Fruit fly (Drosophila melanogaster): ENCODE measurements around the gene Fhos.

Fhos gene

dm6 chr3L:8763794-8764193 lies 10.4 kb downstream of the Fhos start:
- no peak for TF ChIP-seq Hr96 (GFP tag; optimal IDR thresholded peaks at IDR 0.05)
- TF ChIP-seq pad (GFP tag; optimal IDR thresholded peaks at IDR 0.05), result no peak
- TF ChIP-seq CG14711 (tag; optimal IDR thresholded peaks at IDR 0.05), result no peak
- no peak for TF ChIP-seq ovo (GFP tag; optimal IDR thresholded peaks at IDR 0.05)
- TF ChIP-seq Clk (GFP tag; optimal IDR thresholded peaks at IDR 0.05), result no peak
- TF ChIP-seq CG11617 (GFP tag; optimal IDR thresholded peaks at IDR 0.05), result no peak
- TF ChIP-seq tj (GFP tag; optimal IDR thresholded peaks at IDR 0.05), result no peak
- TF ChIP-seq cnc (optimal IDR thresholded peaks at IDR 0.05), result no peak
- no peak for TF ChIP-seq bab1 (GFP tag; optimal IDR thresholded peaks at IDR 0.05)
- no peak for TF ChIP-seq Mnt (GFP tag; optimal IDR thresholded peaks at IDR 0.05)
- no peak for TF ChIP-seq Crg-1 (GFP tag; optimal IDR thresholded peaks at IDR 0.05)
- no peak for TF ChIP-seq CG1620 (GFP tag; optimal IDR thresholded peaks at IDR 0.05)
- no peak for TF ChIP-seq CG7101 (tag; optimal IDR thresholded peaks at IDR 0.05)
- TF ChIP-seq CG5204 (GFP tag; optimal IDR thresholded peaks at IDR 0.05), result no peak
- no peak for TF ChIP-seq CG33017 (tag; optimal IDR thresholded peaks at IDR 0.05)
- TF ChIP-seq CG12768 (GFP tag; optimal IDR thresholded peaks at IDR 0.05), result no peak

dm6 chr3L:8765493-8765892 lies 12.1 kb downstream of the Fhos start:
- TF ChIP-seq cnc (optimal IDR thresholded peaks at IDR 0.05), result no peak
- TF ChIP-seq CG33017 (tag; optimal IDR thresholded peaks at IDR 0.05), result no peak
- TF ChIP-seq bab1 (GFP tag; optimal IDR thresholded peaks at IDR 0.05), result no peak
- no peak for TF ChIP-seq ovo (GFP tag; optimal IDR thresholded peaks at IDR 0.05)
- no peak for TF ChIP-seq kay (GFP tag; ENCODE audit: borderline replicate concordance)
- no peak for TF ChIP-seq CG5204 (GFP tag; optimal IDR thresholded peaks at IDR 0.05)
- TF ChIP-seq CG1620 (GFP tag; optimal IDR thresholded peaks at IDR 0.05), result no peak
- no peak for TF ChIP-seq Crg-1 (GFP tag; optimal IDR thresholded peaks at IDR 0.05)
- TF ChIP-seq Clk (GFP tag; optimal IDR thresholded peaks at IDR 0.05), result no peak
- no peak for TF ChIP-seq tj (GFP tag; optimal IDR thresholded peaks at IDR 0.05)
- no peak for TF ChIP-seq cic (GFP tag; optimal IDR thresholded peaks at IDR 0.05)
- no peak for TF ChIP-seq toe (GFP tag; optimal IDR thresholded peaks at IDR 0.05)
- TF ChIP-seq CG7101 (tag; optimal IDR thresholded peaks at IDR 0.05), result no peak
- no peak for TF ChIP-seq pad (GFP tag; optimal IDR thresholded peaks at IDR 0.05)
- no peak for TF ChIP-seq CG11617 (GFP tag; optimal IDR thresholded peaks at IDR 0.05)
- no peak for TF ChIP-seq CG12768 (GFP tag; optimal IDR thresholded peaks at IDR 0.05)
- no peak for TF ChIP-seq Mnt (GFP tag; optimal IDR thresholded peaks at IDR 0.05)

dm6 chr3L:8765969-8766538 lies 12.6 kb downstream of the Fhos start:
- peak; percentile 95 for TF ChIP-seq bab1 (GFP tag; optimal IDR thresholded peaks at IDR 0.05)
- TF ChIP-seq CG14711 (tag; optimal IDR thresholded peaks at IDR 0.05), result peak; percentile 76
- peak; percentile 35 for TF ChIP-seq cic (GFP tag; optimal IDR thresholded peaks at IDR 0.05)
- TF ChIP-seq CG5204 (GFP tag; optimal IDR thresholded peaks at IDR 0.05), result peak; percentile 95
- no peak for TF ChIP-seq kay (GFP tag; ENCODE audit: borderline replicate concordance)
- TF ChIP-seq CG1620 (GFP tag; optimal IDR thresholded peaks at IDR 0.05), result peak; percentile 91
- TF ChIP-seq toe (GFP tag; optimal IDR thresholded peaks at IDR 0.05), result peak; percentile 69
- peak; percentile 92 for TF ChIP-seq CG7101 (tag; optimal IDR thresholded peaks at IDR 0.05)
- TF ChIP-seq Hr96 (GFP tag; optimal IDR thresholded peaks at IDR 0.05), result peak; percentile 93
- peak; percentile 87 for TF ChIP-seq CG12768 (GFP tag; optimal IDR thresholded peaks at IDR 0.05)
- peak; percentile 97 for TF ChIP-seq Crg-1 (GFP tag; optimal IDR thresholded peaks at IDR 0.05)
- peak; percentile 74 for TF ChIP-seq tj (GFP tag; optimal IDR thresholded peaks at IDR 0.05)
- TF ChIP-seq Mnt (GFP tag; optimal IDR thresholded peaks at IDR 0.05), result peak; percentile 71
- peak; percentile 92 for TF ChIP-seq CG33017 (tag; optimal IDR thresholded peaks at IDR 0.05)
- peak; percentile 82 for TF ChIP-seq ovo (GFP tag; optimal IDR thresholded peaks at IDR 0.05)
- peak; percentile 90 for TF ChIP-seq CG7045 (GFP tag; optimal IDR thresholded peaks at IDR 0.05)
- TF ChIP-seq CG11617 (GFP tag; optimal IDR thresholded peaks at IDR 0.05), result peak; percentile 94
- peak; percentile 71 for TF ChIP-seq pad (GFP tag; optimal IDR thresholded peaks at IDR 0.05)
- TF ChIP-seq cnc (optimal IDR thresholded peaks at IDR 0.05), result no peak
- TF ChIP-seq Clk (GFP tag; optimal IDR thresholded peaks at IDR 0.05), result peak; percentile 77

dm6 chr3L:8767876-8768275 lies 14.5 kb downstream of the Fhos start:
- TF ChIP-seq Crg-1 (GFP tag; optimal IDR thresholded peaks at IDR 0.05), result peak; percentile 83
- TF ChIP-seq kay (GFP tag; ENCODE audit: borderline replicate concordance), result peak; percentile 83
- TF ChIP-seq CG12768 (GFP tag; optimal IDR thresholded peaks at IDR 0.05), result peak; percentile 88
- peak; percentile 84 for TF ChIP-seq CG5204 (GFP tag; optimal IDR thresholded peaks at IDR 0.05)
- peak; percentile 76 for TF ChIP-seq Hr96 (GFP tag; optimal IDR thresholded peaks at IDR 0.05)
- peak; percentile 43 for TF ChIP-seq CG1620 (GFP tag; optimal IDR thresholded peaks at IDR 0.05)
- peak; percentile 76 for TF ChIP-seq CG7101 (tag; optimal IDR thresholded peaks at IDR 0.05)
- TF ChIP-seq CG11617 (GFP tag; optimal IDR thresholded peaks at IDR 0.05), result peak; percentile 88
- TF ChIP-seq pad (GFP tag; optimal IDR thresholded peaks at IDR 0.05), result peak; percentile 63
- peak; percentile 64 for TF ChIP-seq CG14711 (tag; optimal IDR thresholded peaks at IDR 0.05)
- TF ChIP-seq CG33017 (tag; optimal IDR thresholded peaks at IDR 0.05), result peak; percentile 82
- peak; percentile 96 for TF ChIP-seq bab1 (GFP tag; optimal IDR thresholded peaks at IDR 0.05)
- TF ChIP-seq Clk (GFP tag; optimal IDR thresholded peaks at IDR 0.05), result peak; percentile 68
- no peak for TF ChIP-seq cnc (optimal IDR thresholded peaks at IDR 0.05)
- peak; percentile 44 for TF ChIP-seq tj (GFP tag; optimal IDR thresholded peaks at IDR 0.05)
- TF ChIP-seq ovo (GFP tag; optimal IDR thresholded peaks at IDR 0.05), result peak; percentile 19
- peak; percentile 84 for TF ChIP-seq CG7045 (GFP tag; optimal IDR thresholded peaks at IDR 0.05)
- TF ChIP-seq cic (GFP tag; optimal IDR thresholded peaks at IDR 0.05), result peak; percentile 46
- peak; percentile 77 for TF ChIP-seq toe (GFP tag; optimal IDR thresholded peaks at IDR 0.05)
- peak; percentile 50 for TF ChIP-seq Mnt (GFP tag; optimal IDR thresholded peaks at IDR 0.05)

dm6 chr3L:8770616-8771229 lies 17.3 kb downstream of the Fhos start:
- TF ChIP-seq pad (GFP tag; optimal IDR thresholded peaks at IDR 0.05), result no peak
- TF ChIP-seq Clk (GFP tag; optimal IDR thresholded peaks at IDR 0.05), result no peak
- no peak for TF ChIP-seq Hr96 (GFP tag; optimal IDR thresholded peaks at IDR 0.05)
- no peak for TF ChIP-seq CG7101 (tag; optimal IDR thresholded peaks at IDR 0.05)
- no peak for TF ChIP-seq cnc (optimal IDR thresholded peaks at IDR 0.05)
- TF ChIP-seq CG1620 (GFP tag; optimal IDR thresholded peaks at IDR 0.05), result no peak
- no peak for TF ChIP-seq CG5204 (GFP tag; optimal IDR thresholded peaks at IDR 0.05)
- no peak for TF ChIP-seq kay (GFP tag; ENCODE audit: borderline replicate concordance)
- no peak for TF ChIP-seq toe (GFP tag; optimal IDR thresholded peaks at IDR 0.05)
- TF ChIP-seq cic (GFP tag; optimal IDR thresholded peaks at IDR 0.05), result no peak
- TF ChIP-seq Mnt (GFP tag; optimal IDR thresholded peaks at IDR 0.05), result no peak
- no peak for TF ChIP-seq bab1 (GFP tag; optimal IDR thresholded peaks at IDR 0.05)
- TF ChIP-seq Crg-1 (GFP tag; optimal IDR thresholded peaks at IDR 0.05), result no peak
- no peak for TF ChIP-seq CG33017 (tag; optimal IDR thresholded peaks at IDR 0.05)
- TF ChIP-seq CG12768 (GFP tag; optimal IDR thresholded peaks at IDR 0.05), result no peak
